Fruit fly (Drosophila melanogaster) whole organism, embryonic: ENCODE data around the gene CG43407.

Experiments used
- Ada2b ChIP-seq: fragments of 200-800 bp; sonication (Bioruptor generic); IDR thresholded peaks from 2 replicates; pipeline ENCODE4 v1.3.6; 2022; ENCODE audit warnings: missing biosample characterization, missing genetic modification characterization
- Antp ChIP-seq: fragments of 200-800 bp; sonication (Bioruptor generic); optimal IDR thresholded peaks from 3 replicates; lab custom pipeline; 2016; ENCODE audit warnings: missing biosample characterization, missing genetic modification characterization
- CG10654 ChIP-seq: fragments of 200-800 bp; sonication (Bioruptor generic); optimal IDR thresholded peaks from 2 replicates; lab custom pipeline; 2016; ENCODE audit warnings: missing biosample characterization, missing genetic modification characterization
- CG11456 ChIP-seq: fragments of 200-800 bp; sonication (Bioruptor generic); IDR thresholded peaks from 3 replicates; pipeline ENCODE4 v1.3.6; 2022; ENCODE audit warnings: missing biosample characterization, missing genetic modification characterization
- CG13287 ChIP-seq: fragments of 200-800 bp; sonication (Bioruptor generic); IDR thresholded peaks from 2 replicates; pipeline ENCODE4 v1.3.6; 2022; ENCODE audit warnings: missing biosample characterization, missing genetic modification characterization; ENCODE audit not compliant: partially characterized antibody
- CG13424 ChIP-seq: fragments of 200-800 bp; sonication (Bioruptor generic); optimal IDR thresholded peaks from 2 replicates; lab custom pipeline; 2019; ENCODE audit warnings: missing biosample characterization, mild to moderate bottlenecking, missing genetic modification characterization, moderate library complexity
- CG13775 ChIP-seq: fragments of 200-800 bp; sonication (Bioruptor generic); optimal IDR thresholded peaks from 3 replicates; lab custom pipeline; 2017; ENCODE audit warnings: missing biosample characterization, mild to moderate bottlenecking, missing genetic modification characterization
- CG14441 ChIP-seq: fragments of 200-800 bp; sonication (Bioruptor generic); IDR thresholded peaks from 2 replicates; pipeline ENCODE4 v1.3.6; 2022; ENCODE audit warnings: missing biosample characterization, missing genetic modification characterization
- CG17829 ChIP-seq: fragments of 200-800 bp; optimal IDR thresholded peaks from 2 replicates; lab custom pipeline; 2019; ENCODE audit warnings: missing biosample characterization, mild to moderate bottlenecking, missing genetic modification characterization, moderate library complexity
- CG30431 ChIP-seq: fragments of 200-800 bp; sonication (Bioruptor generic); optimal IDR thresholded peaks from 2 replicates; lab custom pipeline; 2017; ENCODE audit warnings: missing biosample characterization, missing genetic modification characterization
- CG31224 ChIP-seq: fragments of 200-800 bp; sonication (Bioruptor generic); IDR thresholded peaks from 2 replicates; pipeline ENCODE4 v1.3.6; 2022; ENCODE audit warnings: missing biosample characterization, missing genetic modification characterization
- CG31365 ChIP-seq: fragments of 200-800 bp; sonication (Bioruptor generic); optimal IDR thresholded peaks from 2 replicates; lab custom pipeline; 2018; ENCODE audit warnings: missing biosample characterization, mild to moderate bottlenecking, missing genetic modification characterization
- CG3407 ChIP-seq: fragments of 200-800 bp; sonication (Bioruptor generic); optimal IDR thresholded peaks from 2 replicates; lab custom pipeline; 2018; ENCODE audit warnings: missing biosample characterization, mild to moderate bottlenecking, missing genetic modification characterization
- CG34224 ChIP-seq: fragments of 200-800 bp; sonication (Bioruptor generic); IDR thresholded peaks from 3 replicates; pipeline ENCODE4 v1.3.6; 2022; ENCODE audit warnings: missing biosample characterization, missing genetic modification characterization; ENCODE audit not compliant: partially characterized antibody
- CG3838 ChIP-seq: fragments of 200-800 bp; sonication (Bioruptor generic); optimal IDR thresholded peaks from 3 replicates; lab custom pipeline; 2016; ENCODE audit warnings: missing biosample characterization, missing genetic modification characterization
- CG6254 ChIP-seq: fragments of 200-800 bp; sonication (Bioruptor generic); optimal IDR thresholded peaks from 3 replicates; lab custom pipeline; 2017; ENCODE audit warnings: mild to moderate bottlenecking, missing biosample characterization, missing genetic modification reagents, missing genetic modification characterization
- CG7745 ChIP-seq: fragments of 200-800 bp; sonication (Bioruptor generic); optimal IDR thresholded peaks from 2 replicates; lab custom pipeline; 2018; ENCODE audit warnings: missing biosample characterization, mild to moderate bottlenecking, missing genetic modification characterization, moderate library complexity
- CG7963 ChIP-seq: fragments of 200-800 bp; sonication (Bioruptor generic); IDR thresholded peaks from 3 replicates; pipeline ENCODE4 v1.3.6; 2022; ENCODE audit warnings: missing biosample characterization, missing genetic modification characterization; ENCODE audit not compliant: partially characterized antibody
- CG8359 ChIP-seq: fragments of 200-800 bp; sonication (Bioruptor generic); optimal IDR thresholded peaks from 2 replicates; lab custom pipeline; 2017; ENCODE audit warnings: missing biosample characterization, mild to moderate bottlenecking, missing genetic modification characterization, borderline replicate concordance
- CG9215 ChIP-seq: fragments of 200-800 bp; sonication (Bioruptor generic); IDR thresholded peaks from 2 replicates; pipeline ENCODE4 v1.3.6; 2022; ENCODE audit warnings: missing biosample characterization, missing genetic modification characterization
- CG9817 ChIP-seq: fragments of 200-800 bp; sonication (Bioruptor generic); optimal IDR thresholded peaks from 2 replicates; lab custom pipeline; 2018; ENCODE audit warnings: missing biosample characterization, mild to moderate bottlenecking, missing genetic modification characterization, moderate library complexity
- Dbx ChIP-seq: fragments of 200-800 bp; sonication (Bioruptor generic); IDR thresholded peaks from 3 replicates; pipeline ENCODE4 v1.3.6; 2022; ENCODE audit warnings: missing biosample characterization, missing genetic modification characterization
- Dref ChIP-seq: fragments of 200-800 bp; sonication (Bioruptor generic); IDR thresholded peaks from 2 replicates; pipeline ENCODE4 v1.3.6; 2022; ENCODE audit warnings: missing biosample characterization, missing genetic modification characterization
- E2f1 ChIP-seq: fragments of 200-800 bp; sonication (Bioruptor generic); IDR thresholded peaks from 2 replicates; pipeline ENCODE4 v1.3.6; 2022; ENCODE audit warnings: missing biosample characterization, missing genetic modification characterization
- Gug ChIP-seq: fragments of 200-800 bp; sonication (Bioruptor generic); IDR thresholded peaks from 4 replicates; pipeline ENCODE4 v1.3.6; 2022; ENCODE audit warnings: missing biosample characterization, missing genetic modification characterization
- HLH54F ChIP-seq: fragments of 200-800 bp; sonication (Bioruptor generic); optimal IDR thresholded peaks from 3 replicates; lab custom pipeline; 2016; ENCODE audit warnings: missing biosample characterization, missing genetic modification characterization
- HLHmδ ChIP-seq: fragments of 200-800 bp; sonication (Bioruptor generic); optimal IDR thresholded peaks from 2 replicates; lab custom pipeline; 2018; ENCODE audit warnings: missing biosample characterization, mild to moderate bottlenecking, missing genetic modification characterization, moderate library complexity
- HmgZ ChIP-seq: fragments of 200-800 bp; sonication (Bioruptor generic); optimal IDR thresholded peaks from 2 replicates; lab custom pipeline; 2018; ENCODE audit warnings: missing biosample characterization, mild to moderate bottlenecking, missing genetic modification characterization
- Hr39 ChIP-seq: fragments of >200 bp; optimal IDR thresholded peaks from 2 replicates; lab custom pipeline; 2017
- Lhr ChIP-seq: fragments of 200-800 bp; sonication (Bioruptor generic); optimal IDR thresholded peaks from 3 replicates; lab custom pipeline; 2017; ENCODE audit warnings: mild to moderate bottlenecking, missing biosample characterization, missing genetic modification reagents, missing genetic modification characterization
- MESR4 ChIP-seq: fragments of 200-800 bp; sonication (Bioruptor generic); optimal IDR thresholded peaks from 2 replicates; lab custom pipeline; 2018; ENCODE audit warnings: missing biosample characterization, mild to moderate bottlenecking, missing genetic modification characterization, moderate library complexity
- Meics ChIP-seq: fragments of 200-800 bp; sonication (Bioruptor generic); optimal IDR thresholded peaks from 2 replicates; lab custom pipeline; 2017; ENCODE audit warnings: missing biosample characterization, mild to moderate bottlenecking, missing genetic modification characterization
- Scr ChIP-seq: fragments of 200-800 bp; sonication (Bioruptor generic); IDR thresholded peaks from 2 replicates; pipeline ENCODE4 v1.3.6; 2022; ENCODE audit warnings: missing biosample characterization, missing genetic modification characterization; ENCODE audit not compliant: partially characterized antibody
- Sox100B ChIP-seq: fragments of 200-800 bp; sonication (Bioruptor generic); optimal IDR thresholded peaks from 3 replicates; lab custom pipeline; 2018; ENCODE audit warnings: missing biosample characterization, mild to moderate bottlenecking, missing genetic modification characterization
- crc ChIP-seq: fragments of 200-800 bp; sonication (Bioruptor generic); optimal IDR thresholded peaks from 2 replicates; lab custom pipeline; 2016; ENCODE audit warnings: missing biosample characterization, missing genetic modification characterization
- crol ChIP-seq: fragments of 200-800 bp; sonication (Bioruptor generic); IDR thresholded peaks from 2 replicates; pipeline ENCODE4 v1.3.6; 2022; ENCODE audit warnings: missing biosample characterization, missing genetic modification characterization
- da ChIP-seq: fragments of 200-800 bp; sonication (Bioruptor generic); optimal IDR thresholded peaks from 2 replicates; lab custom pipeline; 2016; ENCODE audit warnings: missing biosample characterization, missing genetic modification characterization
- dmrt11E ChIP-seq: fragments of 200-800 bp; sonication (Bioruptor generic); optimal IDR thresholded peaks from 3 replicates; lab custom pipeline; 2018; ENCODE audit warnings: missing biosample characterization, mild to moderate bottlenecking, missing genetic modification characterization, moderate library complexity
- fru ChIP-seq: fragments of >200 bp; optimal IDR thresholded peaks from 2 replicates; lab custom pipeline; 2017
- gfzf ChIP-seq: fragments of 200-800 bp; sonication (Bioruptor generic); optimal IDR thresholded peaks from 2 replicates; lab custom pipeline; 2016; ENCODE audit warnings: missing biosample characterization, mild to moderate bottlenecking, missing genetic modification characterization, moderate library complexity
- hb ChIP-seq: fragments of 200-800 bp; sonication (Bioruptor generic); IDR thresholded peaks from 3 replicates; pipeline ENCODE4 v1.3.6; 2022; ENCODE audit warnings: missing biosample characterization, missing genetic modification characterization; ENCODE audit not compliant: partially characterized antibody
- inv ChIP-seq: fragments of 200-800 bp; sonication (Bioruptor generic); IDR thresholded peaks from 2 replicates; pipeline ENCODE4 v1.3.6; 2022; ENCODE audit warnings: missing biosample characterization, missing genetic modification characterization; ENCODE audit not compliant: partially characterized antibody
- knrl ChIP-seq: fragments of 200-800 bp; sonication (Bioruptor generic); IDR thresholded peaks from 3 replicates; pipeline ENCODE4 v1.3.6; 2022; ENCODE audit warnings: missing biosample characterization, missing genetic modification characterization; ENCODE audit not compliant: partially characterized antibody
- lab ChIP-seq: fragments of 200-800 bp; sonication (Bioruptor generic); optimal IDR thresholded peaks from 3 replicates; lab custom pipeline; 2017; ENCODE audit warnings: missing biosample characterization, missing genetic modification characterization, mild to moderate bottlenecking, moderate library complexity, missing genetic modification reagents
- oc ChIP-seq: fragments of 200-800 bp; sonication (Bioruptor generic); optimal IDR thresholded peaks from 2 replicates; lab custom pipeline; 2018; ENCODE audit warnings: missing biosample characterization, mild to moderate bottlenecking, missing genetic modification characterization, moderate library complexity
- run ChIP-seq: fragments of 200-800 bp; sonication (Bioruptor generic); optimal IDR thresholded peaks from 3 replicates; lab custom pipeline; 2018; ENCODE audit warnings: missing biosample characterization, mild to moderate bottlenecking, missing genetic modification characterization
- slbo ChIP-seq: fragments of 200-800 bp; sonication (Bioruptor generic); IDR thresholded peaks from 2 replicates; pipeline ENCODE4 v1.3.6; 2022; ENCODE audit warnings: missing biosample characterization, missing genetic modification characterization
- tll ChIP-seq, 2 experiments: fragments of 200-800 bp in 1 of 2; fragments of >200 bp in 1 of 2; sonication (Bioruptor generic) in 1 of 2; optimal IDR thresholded peaks; 2 replicates each; lab custom pipeline; 2017 to 2019; ENCODE audit warnings: missing biosample characterization in 2 of 2, missing genetic modification characterization in 2 of 2, mild to moderate bottlenecking in 1 of 2, moderate library complexity in 1 of 2
- z ChIP-seq: fragments of 200-800 bp; sonication (Bioruptor generic); IDR thresholded peaks from 3 replicates; pipeline ENCODE4 v1.3.6; 2022; ENCODE audit warnings: missing biosample characterization, missing genetic modification characterization
- zen ChIP-seq: fragments of 200-800 bp; sonication (Bioruptor generic); optimal IDR thresholded peaks from 3 replicates; lab custom pipeline; 2018; ENCODE audit warnings: missing biosample characterization, mild to moderate bottlenecking, missing genetic modification characterization, moderate library complexity

The CG43407 gene

dm6 chr3L:19091423-19092124, 38.4 kb upstream of the CG43407 start (continued):
- TF ChIP-seq z, result no peak
- TF ChIP-seq CG11456, result no peak
- TF ChIP-seq CG7745 (tag; lab: Kevin White, UChicago), result no peak
- no peak for TF ChIP-seq hb (GFP tag; lab: Robert Waterston, UW)
- TF ChIP-seq CG14441, result no peak
- TF ChIP-seq CG31365 (tag; lab: Kevin White, UChicago), result no peak
- no peak for TF ChIP-seq HmgZ
- no peak for TF ChIP-seq CG30431 (GFP tag; lab: Kevin White, UChicago)
- TF ChIP-seq da, result no peak
- no peak for TF ChIP-seq CG9817 (tag; lab: Kevin White, UChicago)
- TF ChIP-seq CG13287 (GFP tag; lab: Robert Waterston, UW), result peak; percentile 37; the same call in 1 of the 2 replicates
- peak; percentile 51; the same call in 1 of the 3 replicates for TF ChIP-seq Dbx (GFP tag; lab: Robert Waterston, UW)
- TF ChIP-seq crol (GFP tag; lab: Robert Waterston, UW), result peak; percentile 98
- no peak for TF ChIP-seq MESR4 (GFP tag; lab: Kevin White, UChicago)
- peak; percentile 84 for TF ChIP-seq oc (tag; lab: Kevin White, UChicago)
- no peak for TF ChIP-seq inv (GFP tag; lab: Robert Waterston, UW)
- TF ChIP-seq CG13424 (tag; lab: Kevin White, UChicago), result no peak
- no peak for TF ChIP-seq CG8359
- TF ChIP-seq CG7963, result no peak
- TF ChIP-seq CG13775, result no peak
- no peak for TF ChIP-seq fru (lab: Kevin White, UChicago)
- no peak for TF ChIP-seq Gug (GFP tag; lab: Robert Waterston, UW)
- TF ChIP-seq CG9215 (GFP tag; lab: Robert Waterston, UW), result no peak
- TF ChIP-seq knrl, result no peak
- no peak for TF ChIP-seq Dref
- no peak for TF ChIP-seq Sox100B (GFP tag; lab: Kevin White, UChicago)
- peak; percentile 29 for TF ChIP-seq Hr39
- TF ChIP-seq HLH54F (GFP tag; lab: Kevin White, UChicago), result no peak
- TF ChIP-seq HLHmδ (GFP tag; lab: Kevin White, UChicago), result no peak
- TF ChIP-seq CG3407, result no peak
- no peak for TF ChIP-seq CG31224
- no peak for TF ChIP-seq CG34224 (GFP tag; lab: Robert Waterston, UW)
- no peak for TF ChIP-seq CG10654 (GFP tag; lab: Kevin White, UChicago)
- no peak for TF ChIP-seq CG6254
- no peak for TF ChIP-seq gfzf (GFP tag; lab: Kevin White, UChicago)
- no peak for TF ChIP-seq slbo (GFP tag; lab: Robert Waterston, UW)
- TF ChIP-seq run (tag; lab: Kevin White, UChicago), result no peak
- no peak for TF ChIP-seq Ada2b (GFP tag; lab: Robert Waterston, UW)
- TF ChIP-seq Scr (GFP tag; lab: Robert Waterston, UW), result no peak
- no peak for TF ChIP-seq Lhr (GFP tag; lab: Kevin White, UChicago)
- TF ChIP-seq CG3838, result no peak
- TF ChIP-seq crc (GFP tag; lab: Kevin White, UChicago), result no peak
- no peak for TF ChIP-seq E2f1 (GFP tag; lab: Robert Waterston, UW)
- no peak for TF ChIP-seq Meics (GFP tag; lab: Kevin White, UChicago)
- TF ChIP-seq dmrt11E (tag; lab: Kevin White, UChicago), result no peak
- no peak for TF ChIP-seq tll (GFP tag; optimal IDR thresholded peaks at IDR 0.05; lab: Kevin White, UChicago)
- TF ChIP-seq Antp (GFP tag; lab: Kevin White, UChicago), result no peak
- TF ChIP-seq CG17829 (tag; lab: Kevin White, UChicago), result no peak
- TF ChIP-seq lab (GFP tag; lab: Kevin White, UChicago), result peak; percentile 10
- no peak for TF ChIP-seq zen (tag; lab: Kevin White, UChicago)
